Worm (Caenorhabditis elegans) whole organism, L4/young adult: ENCODE measurements around the gene F29A7.3.

Source experiments
- W03F9.2 ChIP-seq: fragments of 150-350 bp; optimal IDR thresholded peaks from 2 replicates; lab custom pipeline; 2014; ENCODE audit warnings: missing biosample characterization, missing genetic modification characterization
- dao-5 ChIP-seq: sonication (generic microtip); optimal IDR thresholded peaks from 2 replicates; lab custom pipeline; 2016; ENCODE audit warnings: missing genotype, missing genetic modification characterization, moderate library complexity, missing compliant biosample characterization
- him-1 ChIP-seq: sonication (generic microtip); optimal IDR thresholded peaks from 2 replicates; lab custom pipeline; 2016; ENCODE audit warnings: missing genotype, missing genetic modification reagents, missing genetic modification characterization, missing compliant biosample characterization

- TF ChIP-seq him-1 (tag; lab: Kevin White, UChicago) (no peak), W03F9.2 (tag; lab: Kevin White, UChicago) (no peak), dao-5 (tag; lab: Kevin White, UChicago) (no peak)
Observed at ce11 chrII:2779253-2779652, 26.2 kb downstream of the F29A7.3 start, which contains the start of gene F08D12.3.
